Fruit fly (Drosophila melanogaster): ENCODE data around the gene CG34176.

- TF ChIP-seq CG8478 (optimal IDR thresholded peaks at IDR 0.05): no peak
- TF ChIP-seq psq (optimal IDR thresholded peaks at IDR 0.05): no peak
- TF ChIP-seq pan (optimal IDR thresholded peaks at IDR 0.05): no peak
Observed at dm6 chr2L:4007390-4007789, 3.5 kb downstream of the CG34176 start, which contains the start of gene CG43773.

Measured in whole organism.